Fruit fly (Drosophila melanogaster) S2 (cell line): ENCODE data around the gene trio.

ENCODE experiments used
- CG8478 ChIP-seq: fragments of >200 bp; optimal IDR thresholded peaks from 2 replicates; lab custom pipeline; 2018
- CTCF ChIP-seq, 2 experiments: fragments of >200 bp; optimal IDR thresholded peaks; 2 replicates each; lab custom pipeline; 2018

The trio gene

DNA sequence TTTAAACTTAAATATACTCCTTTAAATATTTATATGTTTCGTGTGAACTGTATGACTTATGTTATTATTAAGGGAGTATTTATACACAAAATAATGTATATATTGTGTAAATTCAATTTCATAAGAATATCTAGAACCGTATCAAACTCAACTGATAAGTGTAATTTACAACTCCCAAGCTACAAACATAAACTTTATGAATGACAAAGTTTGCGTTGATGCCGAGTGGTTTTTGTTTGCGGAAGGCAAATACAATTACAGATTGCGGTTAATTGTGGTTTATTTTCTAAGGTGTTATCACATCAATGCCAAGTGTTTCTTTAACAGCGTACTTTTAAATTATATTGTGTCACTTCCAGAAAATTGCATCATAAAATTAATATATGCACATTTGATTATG is 74.1 kb downstream of the trio start:
- TF ChIP-seq CTCF (optimal IDR thresholded peaks at IDR 0.05; lab: Kevin White, UChicago) (no peak), CG8478 (lab: Kevin White, UChicago) (no peak)

DNA sequence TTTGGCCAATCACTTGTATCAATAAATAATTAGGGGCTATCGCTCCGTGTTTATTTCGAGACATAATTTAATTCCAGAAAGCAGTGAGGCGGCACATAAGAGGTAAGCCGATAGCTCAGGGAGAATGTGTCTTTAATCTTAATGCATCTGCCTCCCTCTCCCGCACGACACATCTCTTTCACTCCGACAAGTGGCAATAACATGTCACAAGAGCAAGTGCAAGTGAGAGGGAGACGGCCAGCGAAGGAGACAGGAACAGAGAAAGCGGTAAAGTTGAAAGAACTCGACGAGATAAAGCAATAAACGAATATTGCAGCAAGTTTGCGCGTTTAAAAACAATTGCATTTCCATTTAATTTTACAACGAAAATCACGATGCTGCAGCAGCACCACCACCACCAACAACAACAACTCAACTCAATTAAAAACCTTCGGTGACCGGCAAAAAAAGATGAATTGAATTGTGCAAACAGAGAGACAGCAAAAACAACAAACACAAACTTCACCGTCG is 74.8 kb downstream of the trio start:
- no peak for TF ChIP-seq CG8478 (lab: Kevin White, UChicago)
- no peak for TF ChIP-seq CTCF (optimal IDR thresholded peaks at IDR 0.05; lab: Kevin White, UChicago)

DNA sequence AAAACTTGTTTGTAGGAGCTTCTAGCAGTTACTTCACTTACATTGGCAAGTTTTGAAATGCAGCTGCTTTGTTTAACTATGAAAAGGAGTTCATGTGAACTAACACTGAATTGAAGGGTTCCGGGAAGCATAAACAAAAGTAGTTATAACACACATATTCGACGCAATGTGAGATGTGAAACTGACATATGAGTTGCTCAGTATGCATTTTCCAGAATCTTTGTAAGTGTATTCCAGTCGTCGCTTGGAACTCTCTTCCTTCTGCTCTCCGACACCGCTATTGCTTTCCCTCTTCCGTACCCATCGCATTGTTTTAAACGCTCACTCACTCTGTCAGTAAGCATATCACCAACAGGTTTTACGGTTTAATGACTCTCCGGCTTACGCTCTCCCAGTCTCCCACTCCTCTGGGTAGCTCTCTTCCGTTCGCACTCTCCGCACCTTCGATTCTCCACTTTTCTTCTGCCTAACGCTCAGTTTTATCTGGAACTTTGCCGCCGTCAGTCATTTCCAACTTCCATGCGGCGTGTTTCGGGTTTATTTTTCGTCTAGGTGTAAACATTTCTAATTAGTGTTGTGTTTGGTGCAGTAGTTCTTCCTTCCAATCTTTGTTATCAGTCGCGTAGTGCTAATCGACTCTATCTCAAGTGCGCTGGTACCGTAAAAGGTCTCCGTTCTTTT is 75.3 kb downstream of the trio start:
- TF ChIP-seq CG8478 (lab: Kevin White, UChicago) (no peak), CTCF (optimal IDR thresholded peaks at IDR 0.05; lab: Kevin White, UChicago) (no peak)

DNA sequence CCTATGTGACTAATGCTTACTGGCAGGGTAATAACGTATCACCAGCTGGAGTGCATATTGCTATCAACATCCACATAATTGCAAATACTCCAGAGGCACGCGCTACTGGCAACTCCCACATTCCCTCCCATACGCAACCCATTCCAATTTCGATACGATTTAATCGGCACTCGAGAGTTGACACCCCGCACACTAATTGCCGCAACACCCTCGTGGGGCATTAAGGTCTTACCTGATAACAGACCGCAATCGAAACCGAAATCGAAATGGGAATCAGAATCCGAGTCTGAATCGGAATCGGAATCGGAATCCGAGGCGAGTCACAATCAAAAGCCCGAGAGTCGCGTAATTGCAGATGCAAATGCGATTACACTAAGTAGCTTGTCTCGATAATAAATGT is 76.1 kb downstream of the trio start:
- TF ChIP-seq CG8478 (lab: Kevin White, UChicago) (no peak), CTCF (optimal IDR thresholded peaks at IDR 0.05; lab: Kevin White, UChicago) (no peak)

DNA sequence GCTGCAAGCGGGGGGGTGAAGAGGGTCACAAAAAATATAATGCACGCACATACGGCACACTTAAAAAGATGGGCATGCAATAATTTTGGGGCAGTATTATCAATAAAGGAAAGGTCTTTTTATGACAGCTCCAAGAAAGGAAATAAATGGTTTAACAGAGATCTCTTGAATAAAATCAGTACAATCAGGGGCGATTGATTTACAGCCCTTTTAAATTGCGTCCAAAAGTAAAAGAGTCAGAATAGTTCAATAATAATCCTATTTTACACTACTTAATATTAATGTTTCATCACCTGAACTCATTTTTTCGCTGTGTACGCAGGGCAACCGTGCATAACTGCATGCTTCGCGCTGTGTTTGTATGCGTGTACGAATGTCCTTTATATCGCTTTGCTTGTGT is 77.8 kb downstream of the trio start:
- no peak for TF ChIP-seq CTCF (optimal IDR thresholded peaks at IDR 0.05; lab: Kevin White, UChicago)
- TF ChIP-seq CG8478 (lab: Kevin White, UChicago) = no peak

DNA sequence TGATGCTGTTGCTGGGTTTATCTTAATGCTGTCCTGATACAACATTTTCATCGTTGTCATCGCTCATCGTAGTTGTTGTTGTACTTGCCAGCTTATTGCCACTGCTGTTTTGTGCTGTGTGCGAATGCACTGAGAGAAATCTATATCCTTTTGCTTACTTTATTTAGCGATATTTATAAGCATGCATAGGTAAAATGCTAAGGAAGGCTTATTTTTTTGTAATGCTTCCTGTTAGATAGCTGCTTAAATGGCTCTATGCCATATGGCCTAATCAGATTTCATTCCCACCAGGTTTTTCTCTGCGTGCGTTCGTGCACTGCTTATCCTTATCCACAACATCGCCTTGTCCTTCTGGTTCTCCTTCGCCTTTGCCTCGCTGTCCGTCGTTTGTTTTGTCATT is 82.5 kb downstream of the trio start:
- TF ChIP-seq CG8478 (lab: Kevin White, UChicago) = no peak
- TF ChIP-seq CTCF (optimal IDR thresholded peaks at IDR 0.05; lab: Kevin White, UChicago) = no peak
